Fruit fly (Drosophila melanogaster): ENCODE measurements around the gene Jhbp16.

Gene Jhbp16

DNA sequence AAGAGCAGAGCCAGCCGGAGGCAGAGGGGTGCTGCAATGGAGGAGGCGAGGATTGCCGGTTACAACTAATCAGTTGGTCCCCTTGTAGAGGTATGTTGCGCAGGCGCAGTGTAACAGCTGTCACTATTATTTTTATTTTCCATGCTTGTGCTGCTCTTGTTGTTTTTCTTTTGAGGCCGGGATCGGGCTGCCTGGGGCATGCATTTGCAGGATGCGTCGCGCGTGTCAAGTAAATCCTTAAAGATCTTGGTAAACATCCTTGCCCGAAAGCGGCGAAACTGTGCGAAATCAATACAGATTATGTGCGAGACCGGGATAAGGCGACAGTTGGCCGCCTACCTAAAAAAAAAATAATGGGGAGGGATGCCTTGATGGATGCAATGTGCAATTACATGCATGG is 20.0 kb upstream of the Jhbp16 start:
- TF ChIP-seq Ets98B (GFP tag; IDR thresholded peaks at IDR 0.05) (no peak), CG12605 (GFP tag; IDR thresholded peaks at IDR 0.05) (no peak), CG14655 (GFP tag; optimal IDR thresholded peaks at IDR 0.05) (no peak), CG13204 (GFP tag; optimal IDR thresholded peaks at IDR 0.05) (peak; percentile 8), CG17806 (tag; optimal IDR thresholded peaks at IDR 0.05) (no peak)

DNA sequence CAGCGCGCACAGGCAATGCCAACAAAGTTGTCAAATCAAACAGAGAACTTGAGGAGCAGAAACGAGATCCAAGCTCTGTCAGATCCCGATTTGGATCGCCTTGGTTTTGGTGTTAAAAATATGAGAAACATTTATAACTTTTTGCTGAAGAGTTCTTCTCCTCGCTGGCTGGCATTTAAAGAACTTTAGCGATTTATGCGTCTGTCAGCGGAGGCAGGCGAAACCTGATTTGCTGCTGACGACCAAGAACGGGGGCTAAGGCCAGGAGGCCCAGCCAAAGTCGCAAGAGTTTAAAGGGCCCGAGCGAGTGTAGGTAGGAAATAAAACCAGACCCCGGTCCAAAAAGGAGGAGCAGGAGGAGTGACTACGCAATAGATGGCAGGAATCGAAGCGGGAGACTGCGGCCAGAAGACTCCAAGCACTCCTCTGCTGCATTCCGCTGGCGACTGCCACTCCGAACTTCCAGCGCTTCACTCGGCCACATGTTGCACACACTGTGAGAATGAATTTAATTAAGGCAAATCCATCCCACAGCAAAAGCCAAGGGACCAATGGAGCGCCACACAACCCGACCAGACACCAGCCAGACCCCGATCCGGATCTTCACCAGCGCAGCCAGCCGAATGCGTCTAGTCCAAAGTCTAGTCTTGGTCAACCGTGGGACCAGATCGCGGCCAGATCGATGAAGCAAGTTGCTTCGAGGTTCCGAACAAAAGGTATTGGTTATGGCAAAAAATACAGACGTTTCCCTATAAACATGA is 18.1 kb upstream of the Jhbp16 start:
- TF ChIP-seq fd96Ca (GFP tag; IDR thresholded peaks at IDR 0.05) (no peak), D1 (tag; optimal IDR thresholded peaks at IDR 0.05) (no peak), CG4496 (GFP tag; IDR thresholded peaks at IDR 0.05) (0 out of 3 replicates have a peak, but pooled peaks have one; percentile 42), gl (tag; optimal IDR thresholded peaks at IDR 0.05) (peak; percentile 40), EcR (GFP tag; optimal IDR thresholded peaks at IDR 0.05) (peak; percentile 33), Snoo (tag; optimal IDR thresholded peaks at IDR 0.05) (no peak), CG13204 (GFP tag; optimal IDR thresholded peaks at IDR 0.05) (peak; percentile 54)

- TF ChIP-seq CG8159 (tag; optimal IDR thresholded peaks at IDR 0.05) (peak; percentile 71), fd96Ca (GFP tag; IDR thresholded peaks at IDR 0.05) (no peak), CG9948 (tag; optimal IDR thresholded peaks at IDR 0.05) (peak; percentile 48), Snoo (tag; optimal IDR thresholded peaks at IDR 0.05) (peak; percentile 25), Pif1B (GFP tag; optimal IDR thresholded peaks at IDR 0.05) (peak; percentile 34), Pif1A (GFP tag; optimal IDR thresholded peaks at IDR 0.05) (peak; percentile 25), CG34367 (tag; optimal IDR thresholded peaks at IDR 0.05) (peak; percentile 56), CG12605 (GFP tag; IDR thresholded peaks at IDR 0.05) (no peak), EcR (GFP tag; optimal IDR thresholded peaks at IDR 0.05) (no peak), CG14655 (GFP tag; optimal IDR thresholded peaks at IDR 0.05) (peak; percentile 16), CG32121 (GFP tag; IDR thresholded peaks at IDR 0.05) (no peak), Ets98B (GFP tag; IDR thresholded peaks at IDR 0.05) (no peak), rn (GFP tag; IDR thresholded peaks at IDR 0.05) (no peak), CG13204 (GFP tag; optimal IDR thresholded peaks at IDR 0.05) (no peak), gl (tag; optimal IDR thresholded peaks at IDR 0.05) (no peak), CG17806 (tag; optimal IDR thresholded peaks at IDR 0.05) (peak; percentile 50), CG8301 (tag; optimal IDR thresholded peaks at IDR 0.05) (no peak), CG15710 (tag; optimal IDR thresholded peaks at IDR 0.05) (peak; percentile 57), CG4496 (GFP tag; IDR thresholded peaks at IDR 0.05) (no peak), CG10348 (GFP tag; IDR thresholded peaks at IDR 0.05) (no peak), D1 (tag; optimal IDR thresholded peaks at IDR 0.05) (peak; percentile 11)
Measured at dm6 chr3R:21648460-21648859, 15.7 kb upstream of the Jhbp16 start.

DNA sequence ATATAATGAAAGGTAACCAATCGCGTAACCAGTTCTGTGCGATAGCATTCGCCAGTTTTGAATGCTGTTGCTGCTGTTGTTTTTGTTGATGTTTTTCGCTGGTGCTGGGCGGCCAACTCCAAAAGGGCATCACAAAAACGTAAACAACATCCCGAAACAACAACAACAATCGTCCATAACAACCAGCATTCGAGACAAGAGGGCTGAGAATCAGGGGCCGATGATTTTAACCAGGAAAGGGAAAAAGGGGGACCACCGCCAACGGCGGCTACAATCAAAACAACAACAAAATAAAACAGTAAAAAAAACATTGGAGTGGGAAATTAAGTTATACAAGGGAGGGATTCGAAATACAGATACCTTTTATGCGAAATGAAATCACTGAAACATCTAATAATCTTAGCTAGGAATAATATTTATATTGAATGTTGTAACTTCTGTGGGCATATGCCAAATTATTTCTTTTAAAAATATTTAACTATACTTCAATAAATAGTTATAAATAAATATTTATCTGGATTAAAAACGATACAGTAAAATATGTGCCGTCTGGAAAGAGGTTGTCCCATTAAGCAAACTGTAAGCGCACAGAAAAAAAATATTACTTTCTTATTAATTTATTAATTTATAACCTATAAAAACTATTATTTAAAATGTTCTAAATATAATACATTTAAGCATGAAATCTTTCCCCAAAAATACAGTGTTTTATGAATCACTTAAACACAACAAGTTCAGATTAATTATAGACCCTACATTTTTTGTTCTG is 15.0 kb upstream of the Jhbp16 start:
- TF ChIP-seq D1 (tag; optimal IDR thresholded peaks at IDR 0.05) (peak; percentile 55), CG8301 (tag; optimal IDR thresholded peaks at IDR 0.05) (no peak), rn (GFP tag; IDR thresholded peaks at IDR 0.05) (peak; percentile 33; the same call in 1 of the 2 replicates), CG17806 (tag; optimal IDR thresholded peaks at IDR 0.05) (peak; percentile 91), CG12605 (GFP tag; IDR thresholded peaks at IDR 0.05) (no peak), CG14655 (GFP tag; optimal IDR thresholded peaks at IDR 0.05) (peak; percentile 47), CG34367 (tag; optimal IDR thresholded peaks at IDR 0.05) (peak; percentile 76), EcR (GFP tag; optimal IDR thresholded peaks at IDR 0.05) (peak; percentile 77), CG32121 (GFP tag; IDR thresholded peaks at IDR 0.05) (no peak), CG10348 (GFP tag; IDR thresholded peaks at IDR 0.05) (no peak), CG13204 (GFP tag; optimal IDR thresholded peaks at IDR 0.05) (peak; percentile 27), gl (tag; optimal IDR thresholded peaks at IDR 0.05) (peak; percentile 11), Pif1B (GFP tag; optimal IDR thresholded peaks at IDR 0.05) (no peak), CG9948 (tag; optimal IDR thresholded peaks at IDR 0.05) (peak; percentile 92), Ets98B (GFP tag; IDR thresholded peaks at IDR 0.05) (no peak), CG15710 (tag; optimal IDR thresholded peaks at IDR 0.05) (peak; percentile 88), CG8159 (tag; optimal IDR thresholded peaks at IDR 0.05) (peak; percentile 91), Snoo (tag; optimal IDR thresholded peaks at IDR 0.05) (no peak), CG4496 (GFP tag; IDR thresholded peaks at IDR 0.05) (no peak), fd96Ca (GFP tag; IDR thresholded peaks at IDR 0.05) (no peak), Pif1A (GFP tag; optimal IDR thresholded peaks at IDR 0.05) (no peak)

dm6 chr3R:21649823-21650499 is 14.2 kb upstream of the Jhbp16 start:
- TF ChIP-seq Snoo (tag; optimal IDR thresholded peaks at IDR 0.05) (peak; percentile 70), rn (GFP tag; IDR thresholded peaks at IDR 0.05) (0 out of 2 replicates have a peak, but pooled peaks have one; percentile 2), CG4496 (GFP tag; IDR thresholded peaks at IDR 0.05) (peak; percentile 66; the same call in 2 of the 3 replicates), gl (tag; optimal IDR thresholded peaks at IDR 0.05) (peak; percentile 48), CG12605 (GFP tag; IDR thresholded peaks at IDR 0.05) (peak; percentile 73), Pif1A (GFP tag; optimal IDR thresholded peaks at IDR 0.05) (peak; percentile 46), Pif1B (GFP tag; optimal IDR thresholded peaks at IDR 0.05) (peak; percentile 69), D1 (tag; optimal IDR thresholded peaks at IDR 0.05) (peak; percentile 96), CG9948 (tag; optimal IDR thresholded peaks at IDR 0.05) (peak; percentile 95), CG15710 (tag; optimal IDR thresholded peaks at IDR 0.05) (peak; percentile 92), fd96Ca (GFP tag; IDR thresholded peaks at IDR 0.05) (no peak), EcR (GFP tag; optimal IDR thresholded peaks at IDR 0.05) (peak; percentile 15), CG14655 (GFP tag; optimal IDR thresholded peaks at IDR 0.05) (peak; percentile 83), CG8301 (tag; optimal IDR thresholded peaks at IDR 0.05) (peak; percentile 64), CG34367 (tag; optimal IDR thresholded peaks at IDR 0.05) (peak; percentile 91), Ets98B (GFP tag; IDR thresholded peaks at IDR 0.05) (peak; percentile 28; the same call in 1 of the 2 replicates), CG17806 (tag; optimal IDR thresholded peaks at IDR 0.05) (peak; percentile 90), CG10348 (GFP tag; IDR thresholded peaks at IDR 0.05) (no peak), CG8159 (tag; optimal IDR thresholded peaks at IDR 0.05) (peak; percentile 95), CG32121 (GFP tag; IDR thresholded peaks at IDR 0.05) (0 out of 2 replicates have a peak, but pooled peaks have one; percentile 25), CG13204 (GFP tag; optimal IDR thresholded peaks at IDR 0.05) (no peak)

Data from whole organism, pupa.